Worm (Caenorhabditis elegans) whole organism, late embryonic: ENCODE results near the gene T24D8.6.
A peak's percentile ranks its signal among the peaks of the same experiment; 100 is the strongest.

ENCODE experiments used
- K02D7.2 ChIP-seq: sonication (generic microtip); optimal IDR thresholded peaks from 2 replicates; lab custom pipeline; 2017; ENCODE audit warnings: mild to moderate bottlenecking, missing genetic modification characterization, missing compliant biosample characterization
- ceh-31 ChIP-seq: sonication (generic microtip); optimal IDR thresholded peaks from 2 replicates; lab custom pipeline; 2016; ENCODE audit warnings: missing genetic modification characterization, missing compliant biosample characterization
- dmd-4 ChIP-seq: sonication (generic microtip); optimal IDR thresholded peaks from 2 replicates; lab custom pipeline; 2016; ENCODE audit warnings: borderline replicate concordance, missing genetic modification characterization, missing compliant biosample characterization
- madf-2 ChIP-seq: sonication (generic microtip); optimal IDR thresholded peaks from 2 replicates; lab custom pipeline; 2017; ENCODE audit warnings: missing genetic modification characterization, missing compliant biosample characterization
- pag-3 ChIP-seq: sonication (generic microtip); optimal IDR thresholded peaks from 2 replicates; lab custom pipeline; 2016; ENCODE audit warnings: missing compliant biosample characterization, missing genetic modification characterization, borderline replicate concordance
- sox-4 ChIP-seq: sonication (generic microtip); optimal IDR thresholded peaks from 2 replicates; lab custom pipeline; 2017; ENCODE audit warnings: mild to moderate bottlenecking, missing genetic modification characterization, inconsistent platforms, missing compliant biosample characterization

DNA sequence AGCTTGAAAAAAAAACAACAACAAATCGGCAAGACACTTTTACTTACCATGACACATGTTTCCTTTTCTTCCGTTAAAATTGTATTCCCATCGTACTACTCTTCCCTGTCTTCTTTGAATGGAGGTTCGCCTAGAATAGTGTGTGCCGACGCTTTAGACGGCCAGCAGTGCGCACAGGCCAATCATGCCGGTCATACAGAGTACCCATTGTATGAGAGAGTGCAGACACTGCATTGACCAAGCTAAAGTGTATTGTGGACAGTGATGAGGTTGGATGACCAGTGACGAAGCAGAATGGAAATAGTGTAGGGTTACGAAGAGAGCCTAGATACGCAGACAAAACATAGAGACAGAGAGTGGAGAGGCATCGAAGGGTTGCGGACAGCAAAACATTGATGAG lies 36.1 kb upstream of the T24D8.6 start, which contains the start of gene dhhc-9:
- TF ChIP-seq dmd-4 (tag; lab: Kevin White, UChicago) (no peak), madf-2 (tag; lab: Kevin White, UChicago) (no peak), ceh-31 (tag; lab: Kevin White, UChicago) (peak; percentile 47), K02D7.2 (no peak), pag-3 (tag; lab: Kevin White, UChicago) (no peak), sox-4 (tag; lab: Kevin White, UChicago) (no peak)
